Worm (Caenorhabditis elegans): ENCODE data around the gene C33C12.12.

Gene C33C12.12

DNA sequence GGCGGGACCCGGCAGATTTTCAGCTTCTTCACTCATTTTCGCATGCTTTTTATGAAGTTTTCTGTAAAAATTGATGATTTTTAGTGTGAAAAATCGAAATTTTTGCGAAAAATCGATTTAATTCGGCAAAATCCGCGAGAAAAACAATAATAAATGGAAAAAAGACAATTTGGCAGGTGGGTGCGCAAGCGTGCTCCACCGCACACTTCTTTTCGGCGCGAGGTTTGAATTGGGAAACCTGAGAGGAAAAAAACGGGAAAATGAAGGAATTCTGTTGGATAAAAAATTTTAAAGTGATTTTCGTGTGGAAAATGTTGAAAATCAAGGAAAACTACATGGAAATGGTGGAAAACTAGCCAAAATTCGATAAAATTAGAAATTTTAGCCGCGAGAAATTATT, 34.1 kb upstream of the C33C12.12 start, which contains the start of gene Y59C2A.2:
Y59C2A.2 (minus strand) TSS at position 61 of the 400 bp plus-strand sequence.
- TF ChIP-seq hlh-1 (tag; optimal IDR thresholded peaks at IDR 0.05) (peak; percentile 17), nhr-2 (tag; optimal IDR thresholded peaks at IDR 0.05) (no peak), snpc-4 (tag; optimal IDR thresholded peaks at IDR 0.05) (no peak), unc-62 (GFP tag; optimal IDR thresholded peaks at IDR 0.05) (no peak), zip-8 (tag; optimal IDR thresholded peaks at IDR 0.05) (no peak), nhr-237 (tag; optimal IDR thresholded peaks at IDR 0.05) (peak; percentile 34), unc-120 (tag; optimal IDR thresholded peaks at IDR 0.05; ENCODE audit: poor library complexity, severe bottlenecking) (no peak), mls-2 (tag; optimal IDR thresholded peaks at IDR 0.05) (no peak), blmp-1 (tag; optimal IDR thresholded peaks at IDR 0.05) (no peak), ceh-43 (GFP tag; optimal IDR thresholded peaks at IDR 0.05) (no peak), ces-1 (GFP tag; optimal IDR thresholded peaks at IDR 0.05) (no peak), ceh-83 (GFP tag; optimal IDR thresholded peaks at IDR 0.05) (peak; percentile 14), sem-2 (GFP tag; optimal IDR thresholded peaks at IDR 0.05) (no peak), elt-1 (tag; optimal IDR thresholded peaks at IDR 0.05; ENCODE audit: borderline replicate concordance, insufficient read depth) (no peak), nhr-76 (tag; optimal IDR thresholded peaks at IDR 0.05) (no peak), nhr-28 (tag; optimal IDR thresholded peaks at IDR 0.05) (no peak), lin-13 (tag; optimal IDR thresholded peaks at IDR 0.05) (peak; percentile 34), flh-1 (GFP tag; optimal IDR thresholded peaks at IDR 0.05) (no peak), lin-32 (GFP tag; optimal IDR thresholded peaks at IDR 0.05) (no peak), M03D4.4 (tag; optimal IDR thresholded peaks at IDR 0.05) (no peak), bed-3 (GFP tag; optimal IDR thresholded peaks at IDR 0.05) (no peak), mab-5 (tag; optimal IDR thresholded peaks at IDR 0.05) (no peak), ztf-11 (tag; optimal IDR thresholded peaks at IDR 0.05) (no peak), sptf-1 (tag; optimal IDR thresholded peaks at IDR 0.05) (no peak), ceh-39 (tag; optimal IDR thresholded peaks at IDR 0.05) (no peak), tbx-8 (GFP tag; optimal IDR thresholded peaks at IDR 0.05) (no peak), lsy-2 (tag; optimal IDR thresholded peaks at IDR 0.05) (peak; percentile 34), cnd-1 (tag; optimal IDR thresholded peaks at IDR 0.05) (no peak), drap-1 (GFP tag; optimal IDR thresholded peaks at IDR 0.05) (no peak), mep-1 (tag; optimal IDR thresholded peaks at IDR 0.05) (peak; percentile 85), ham-2 (GFP tag; optimal IDR thresholded peaks at IDR 0.05) (no peak), pha-4 (tag; optimal IDR thresholded peaks at IDR 0.05) (no peak), unc-39 (tag; optimal IDR thresholded peaks at IDR 0.05) (no peak)

DNA sequence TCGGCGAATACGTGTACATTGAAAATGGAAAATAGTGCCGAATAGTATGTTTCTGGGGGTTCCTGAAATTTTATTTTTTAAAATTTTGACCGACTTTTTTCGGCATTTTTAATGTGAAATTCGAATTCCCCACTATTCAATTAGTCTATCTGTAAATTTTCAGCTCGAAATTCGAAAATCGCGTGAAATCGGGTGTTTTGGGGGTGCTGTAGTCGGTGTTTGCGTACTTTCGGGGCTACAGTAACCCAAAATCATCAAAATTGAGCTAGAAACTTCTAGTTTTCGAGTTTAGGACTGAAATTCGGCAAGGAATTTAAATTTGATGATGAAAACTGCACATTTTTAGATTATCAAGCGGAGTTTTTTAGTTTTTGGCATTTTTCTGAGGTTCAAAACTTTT, 32.2 kb upstream of the C33C12.12 start:
- TF ChIP-seq cnd-1 (tag; optimal IDR thresholded peaks at IDR 0.05), result no peak
- TF ChIP-seq zip-8 (tag; optimal IDR thresholded peaks at IDR 0.05), result no peak
- TF ChIP-seq mab-5 (tag; optimal IDR thresholded peaks at IDR 0.05), result no peak
- peak; percentile 1 for TF ChIP-seq lsy-2 (tag; optimal IDR thresholded peaks at IDR 0.05)

DNA sequence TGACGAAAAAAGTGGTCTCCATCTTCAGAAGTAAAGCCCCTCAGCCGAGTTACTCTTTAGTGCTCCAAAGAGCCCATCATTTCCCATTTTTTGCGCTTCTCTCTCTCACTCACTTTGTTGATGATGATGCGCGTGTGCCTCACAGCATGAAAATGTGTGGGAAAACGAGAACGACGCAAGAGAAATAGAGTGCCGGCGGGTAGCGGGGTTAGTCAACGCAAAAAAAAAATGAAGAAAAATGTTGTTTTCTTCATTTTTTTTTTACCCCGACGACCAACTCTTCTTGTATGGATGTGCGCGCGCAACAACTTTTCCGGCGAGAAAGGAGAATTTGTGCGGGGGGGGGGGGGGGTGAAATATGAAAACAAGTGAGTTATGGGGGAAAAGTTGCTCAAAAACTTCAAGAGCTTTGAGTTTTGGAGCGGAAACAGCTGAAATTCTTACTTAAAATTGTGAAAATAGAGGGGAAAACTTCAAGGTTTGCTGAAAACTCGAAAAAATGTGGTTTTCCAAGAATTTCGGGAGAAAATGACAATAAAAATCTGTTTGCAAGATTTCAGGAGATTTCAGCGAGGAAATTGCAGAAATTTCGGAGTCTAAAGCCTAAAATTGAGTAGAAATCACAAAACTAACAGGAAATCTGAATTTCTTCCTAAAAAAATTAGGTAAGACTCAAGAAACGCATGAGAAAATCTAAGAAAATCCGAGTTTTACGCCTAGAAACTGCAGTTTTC, 27.7 kb upstream of the C33C12.12 start, which contains the start of gene C33C12.1:
C33C12.1 (plus strand) TSS at position 684 of the 734 bp plus-strand sequence.
- TF ChIP-seq blmp-1 (tag; optimal IDR thresholded peaks at IDR 0.05) (no peak), ces-1 (GFP tag; optimal IDR thresholded peaks at IDR 0.05) (peak; percentile 38)

DNA sequence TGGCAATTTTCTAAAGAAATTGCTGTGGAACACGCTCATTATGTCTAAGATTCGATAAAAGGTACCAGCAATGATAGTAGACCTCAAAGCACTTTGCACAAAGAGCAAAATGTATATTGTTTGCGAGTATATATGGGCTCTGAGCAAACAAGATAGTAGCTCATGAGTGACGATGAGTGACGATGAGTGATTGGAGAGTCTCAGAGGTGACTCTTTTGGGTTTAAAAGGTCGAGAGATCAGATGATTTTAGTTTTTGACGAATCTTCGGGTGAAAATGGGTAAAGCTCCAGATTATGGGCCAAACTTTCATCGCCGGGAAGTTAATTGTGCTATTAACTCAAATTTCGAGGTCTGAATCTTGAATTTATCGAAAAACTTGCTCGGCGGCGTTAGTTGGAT, 26.8 kb upstream of the C33C12.12 start:
- TF ChIP-seq sptf-1 (tag; optimal IDR thresholded peaks at IDR 0.05), result no peak
- TF ChIP-seq blmp-1 (tag; optimal IDR thresholded peaks at IDR 0.05), result no peak

DNA sequence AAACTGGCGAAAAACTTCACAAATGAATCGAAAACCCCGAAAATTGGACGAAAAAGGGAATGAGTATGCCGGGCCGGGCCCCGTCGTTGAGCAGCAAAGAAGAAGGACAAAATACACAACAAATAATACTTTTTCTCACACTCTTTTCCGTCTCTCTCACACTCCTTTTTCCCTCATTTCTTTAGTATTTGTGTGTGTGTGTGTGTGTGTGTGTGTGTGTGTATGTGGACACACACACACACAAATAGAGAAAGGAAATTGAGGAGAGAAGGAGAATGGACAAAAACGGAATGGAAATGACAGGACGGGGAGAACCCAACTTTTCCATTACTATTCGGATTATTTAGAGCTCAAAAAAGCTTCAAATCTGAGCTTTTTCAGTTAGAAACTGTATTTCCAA, 25.6 kb upstream of the C33C12.12 start:
- no peak for TF ChIP-seq sem-2 (GFP tag; optimal IDR thresholded peaks at IDR 0.05)
- TF ChIP-seq nhr-2 (tag; optimal IDR thresholded peaks at IDR 0.05), result no peak
- TF ChIP-seq blmp-1 (tag; optimal IDR thresholded peaks at IDR 0.05), result no peak
- TF ChIP-seq unc-62 (GFP tag; optimal IDR thresholded peaks at IDR 0.05), result no peak
- no peak for TF ChIP-seq M03D4.4 (tag; optimal IDR thresholded peaks at IDR 0.05)
- no peak for TF ChIP-seq mls-2 (tag; optimal IDR thresholded peaks at IDR 0.05)
- TF ChIP-seq unc-120 (tag; optimal IDR thresholded peaks at IDR 0.05; ENCODE audit: poor library complexity, severe bottlenecking), result no peak
- TF ChIP-seq drap-1 (GFP tag; optimal IDR thresholded peaks at IDR 0.05), result no peak
- no peak for TF ChIP-seq zip-8 (tag; optimal IDR thresholded peaks at IDR 0.05)
- no peak for TF ChIP-seq mab-5 (tag; optimal IDR thresholded peaks at IDR 0.05)
- TF ChIP-seq mep-1 (tag; optimal IDR thresholded peaks at IDR 0.05), result peak; percentile 27
- peak; percentile 84 for TF ChIP-seq pha-4 (tag; optimal IDR thresholded peaks at IDR 0.05)
- TF ChIP-seq lin-32 (GFP tag; optimal IDR thresholded peaks at IDR 0.05), result no peak
- no peak for TF ChIP-seq tbx-8 (GFP tag; optimal IDR thresholded peaks at IDR 0.05)
- TF ChIP-seq cnd-1 (tag; optimal IDR thresholded peaks at IDR 0.05), result no peak
- TF ChIP-seq sptf-1 (tag; optimal IDR thresholded peaks at IDR 0.05), result peak; percentile 10
- no peak for TF ChIP-seq lin-13 (tag; optimal IDR thresholded peaks at IDR 0.05)
- TF ChIP-seq elt-1 (tag; optimal IDR thresholded peaks at IDR 0.05; ENCODE audit: borderline replicate concordance, insufficient read depth), result no peak
- no peak for TF ChIP-seq snpc-4 (tag; optimal IDR thresholded peaks at IDR 0.05)
- no peak for TF ChIP-seq unc-39 (tag; optimal IDR thresholded peaks at IDR 0.05)
- no peak for TF ChIP-seq nhr-28 (tag; optimal IDR thresholded peaks at IDR 0.05)
- TF ChIP-seq ztf-11 (tag; optimal IDR thresholded peaks at IDR 0.05), result no peak
- no peak for TF ChIP-seq ceh-39 (tag; optimal IDR thresholded peaks at IDR 0.05)
- TF ChIP-seq flh-1 (GFP tag; optimal IDR thresholded peaks at IDR 0.05), result no peak
- no peak for TF ChIP-seq hlh-1 (tag; optimal IDR thresholded peaks at IDR 0.05)
- peak; percentile 42 for TF ChIP-seq nhr-237 (tag; optimal IDR thresholded peaks at IDR 0.05)
- no peak for TF ChIP-seq bed-3 (GFP tag; optimal IDR thresholded peaks at IDR 0.05)
- TF ChIP-seq ham-2 (GFP tag; optimal IDR thresholded peaks at IDR 0.05), result no peak
- TF ChIP-seq ceh-43 (GFP tag; optimal IDR thresholded peaks at IDR 0.05), result no peak
- no peak for TF ChIP-seq ceh-83 (GFP tag; optimal IDR thresholded peaks at IDR 0.05)
- no peak for TF ChIP-seq nhr-12 (tag; optimal IDR thresholded peaks at IDR 0.05)
- TF ChIP-seq ces-1 (GFP tag; optimal IDR thresholded peaks at IDR 0.05), result peak; percentile 64
- TF ChIP-seq lsy-2 (tag; optimal IDR thresholded peaks at IDR 0.05), result no peak
- TF ChIP-seq elt-3 (tag; optimal IDR thresholded peaks at IDR 0.05), result no peak
- no peak for TF ChIP-seq nhr-76 (tag; optimal IDR thresholded peaks at IDR 0.05)

Data from whole organism, mixed stage, embryonic.